Worm (Caenorhabditis elegans): ENCODE results near the gene srg-68.
"Not testable (repeated sequence)": the region's sequence is repeated elsewhere in the genome, so short reads cannot be mapped to it uniquely, and the experiment has no call there.

ce11 chrV:5468489-5468888 is 3.3 kb upstream of the srg-68 start, which contains the start of gene ZC317.6:
- not testable (repeated sequence) for TF ChIP-seq dao-5, W03F9.2, him-1 (tag; optimal IDR thresholded peaks at IDR 0.05)
